Worm (Caenorhabditis elegans): ENCODE measurements around the gene sms-1.

DNA sequence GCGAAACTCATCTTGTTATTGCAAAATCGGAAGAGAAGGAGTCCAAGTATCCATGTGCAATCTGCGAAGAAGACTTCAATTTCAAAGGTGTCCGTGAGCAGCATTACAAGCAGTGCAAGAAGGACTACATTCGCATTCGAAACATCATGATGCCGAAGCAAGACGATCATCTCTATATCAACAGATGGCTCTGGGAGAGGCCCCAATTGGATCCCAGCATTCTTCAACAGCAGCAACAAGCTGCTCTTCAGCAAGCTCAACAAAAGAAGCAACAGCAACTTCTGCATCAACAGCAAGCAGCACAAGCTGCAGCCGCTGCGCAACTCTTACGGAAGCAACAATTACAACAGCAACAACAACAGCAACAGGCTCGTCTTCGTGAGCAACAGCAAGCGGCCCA, 28.2 kb upstream of the sms-1 start:
- TF ChIP-seq ama-1 (optimal IDR thresholded peaks at IDR 0.05) (no peak), tbx-7 (tag; optimal IDR thresholded peaks at IDR 0.05) (no peak), hlh-30 (tag; optimal IDR thresholded peaks at IDR 0.05; ENCODE audit: insufficient read depth) (no peak), hlh-8 (tag; optimal IDR thresholded peaks at IDR 0.05) (no peak), ceh-48 (tag; optimal IDR thresholded peaks at IDR 0.05) (no peak), pqm-1 (tag; optimal IDR thresholded peaks at IDR 0.05) (no peak), tbx-2 (tag; optimal IDR thresholded peaks at IDR 0.05) (no peak), unc-42 (tag; optimal IDR thresholded peaks at IDR 0.05) (no peak), che-1 (tag; optimal IDR thresholded peaks at IDR 0.05) (no peak), ceh-14 (tag; optimal IDR thresholded peaks at IDR 0.05) (no peak), pha-2 (tag; optimal IDR thresholded peaks at IDR 0.05) (no peak), T23F11.4 (GFP tag; optimal IDR thresholded peaks at IDR 0.05) (no peak)

Data from whole organism, late embryonic.